Worm (Caenorhabditis elegans): ENCODE measurements around the gene F02D10.2.

DNA sequence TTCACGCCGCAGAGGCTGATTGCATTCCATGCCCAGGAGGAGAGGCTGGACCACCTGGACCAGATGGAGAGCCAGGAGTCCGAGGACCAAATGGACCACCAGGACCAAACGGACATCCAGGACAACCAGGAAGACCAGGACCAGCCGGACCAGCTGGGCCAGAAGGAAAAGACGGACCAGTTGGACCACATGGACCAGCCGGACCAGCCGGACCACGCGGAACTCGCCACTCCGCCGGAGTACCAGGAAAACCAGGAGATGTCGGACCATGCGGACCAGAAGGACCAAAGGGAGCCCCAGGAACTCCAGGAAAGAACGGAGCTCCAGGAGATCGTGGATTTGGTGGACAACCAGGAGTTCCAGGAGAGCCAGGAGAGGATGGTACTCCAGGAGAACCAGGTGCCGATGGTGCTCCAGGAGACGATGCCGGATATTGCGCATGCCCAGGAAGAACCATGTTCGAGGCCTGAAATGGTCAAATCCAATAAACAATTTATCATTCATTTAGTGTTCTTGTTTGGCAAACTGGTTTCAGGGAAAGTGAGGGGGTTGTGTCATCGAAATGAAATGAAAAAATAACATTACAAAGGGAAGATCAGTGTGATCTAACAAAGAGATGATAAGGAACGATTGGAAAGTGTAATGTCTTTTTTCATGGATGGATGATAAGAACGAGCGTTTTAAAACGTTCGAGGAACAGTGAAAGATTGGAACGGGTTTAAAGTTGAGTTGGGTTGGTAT is 6.4 kb upstream of the F02D10.2 start:
- TF ChIP-seq unc-86 (tag; optimal IDR thresholded peaks at IDR 0.05) (no peak), nhr-76 (tag; optimal IDR thresholded peaks at IDR 0.05) (no peak), snu-23 (GFP tag; optimal IDR thresholded peaks at IDR 0.05) (no peak)

Measured in whole organism, L1 larva.